Worm (Caenorhabditis elegans) whole organism, L2 larva: Measurements from ENCODE around the gene cku-80.

Source experiments
- C34F6.9 ChIP-seq: fragments of 150-350 bp; optimal IDR thresholded peaks from 2 replicates; lab custom pipeline; 2014; ENCODE audit warnings: missing biosample characterization, missing genetic modification characterization
- ZK546.5 ChIP-seq: sonication (generic microtip); optimal IDR thresholded peaks from 2 replicates; lab custom pipeline; 2017; ENCODE audit warnings: missing biosample characterization, missing genetic modification characterization
- aly-2 ChIP-seq: fragments of 150-350 bp; optimal IDR thresholded peaks from 2 replicates; lab custom pipeline; 2014; ENCODE audit warnings: missing biosample characterization, missing genetic modification characterization
- gmeb-1 ChIP-seq: fragments of 150-350 bp; optimal IDR thresholded peaks from 2 replicates; lab custom pipeline; 2014; ENCODE audit warnings: missing biosample characterization, missing genetic modification characterization
- lin-11 ChIP-seq: fragments of 150-350 bp; sonication (generic microtip); optimal IDR thresholded peaks from 2 replicates; lab custom pipeline; 2014; ENCODE audit warnings: missing biosample characterization, missing genetic modification characterization, inconsistent platforms, mixed read lengths
- nhr-10 ChIP-seq: sonication (generic microtip); optimal IDR thresholded peaks from 2 replicates; lab custom pipeline; 2017; ENCODE audit warnings: missing biosample characterization, missing genetic modification characterization
- nhr-21 ChIP-seq: fragments of 150-350 bp; optimal IDR thresholded peaks from 2 replicates; lab custom pipeline; 2014; ENCODE audit warnings: missing biosample characterization, missing genetic modification characterization
- zag-1 ChIP-seq: fragments of 150-350 bp; optimal IDR thresholded peaks from 2 replicates; lab custom pipeline; 2014; ENCODE audit warnings: missing biosample characterization, missing genetic modification characterization
- ztf-11 ChIP-seq: sonication (generic microtip); optimal IDR thresholded peaks from 2 replicates; lab custom pipeline; 2017; ENCODE audit warnings: missing biosample characterization, missing genetic modification characterization

ce11 chrIII:4397115-4397514 is 22.5 kb upstream of the cku-80 start, which contains the start of gene R07E5.5:
- no peak for TF ChIP-seq C34F6.9 (tag; lab: Kevin White, UChicago)
- TF ChIP-seq lin-11 (tag; lab: Kevin White, UChicago): no peak
- TF ChIP-seq aly-2 (tag; lab: Kevin White, UChicago): no peak
- no peak for TF ChIP-seq ZK546.5 (tag; lab: Kevin White, UChicago)
- TF ChIP-seq gmeb-1 (tag; lab: Kevin White, UChicago): no peak
- no peak for TF ChIP-seq ztf-11 (tag; lab: Kevin White, UChicago)
- TF ChIP-seq nhr-10 (tag; lab: Kevin White, UChicago): no peak
- no peak for TF ChIP-seq zag-1 (tag; lab: Kevin White, UChicago)
- TF ChIP-seq nhr-21 (tag; lab: Kevin White, UChicago): no peak
